Fruit fly (Drosophila melanogaster) whole organism, embryonic: ENCODE data around the gene Acat1.

Experiments
- Asciz ChIP-seq: fragments of 200-800 bp; sonication (Bioruptor generic); optimal IDR thresholded peaks from 2 replicates; lab custom pipeline; 2017; ENCODE audit warnings: missing biosample characterization, mild to moderate bottlenecking, missing genetic modification characterization, missing genetic modification reagents
- BEAF-32 ChIP-seq: fragments of 200-800 bp; sonication (Bioruptor generic); optimal IDR thresholded peaks from 3 replicates; lab custom pipeline; 2017; ENCODE audit warnings: missing biosample characterization, missing genetic modification characterization, mild to moderate bottlenecking, moderate library complexity, missing genetic modification reagents
- BtbVII ChIP-seq: fragments of 200-800 bp; sonication (Bioruptor generic); optimal IDR thresholded peaks from 3 replicates; lab custom pipeline; 2017; ENCODE audit warnings: missing biosample characterization, mild to moderate bottlenecking, missing genetic modification characterization
- CG10321 ChIP-seq: fragments of 200-800 bp; sonication (Bioruptor generic); IDR thresholded peaks from 2 replicates; pipeline ENCODE4 v1.3.6; 2022; ENCODE audit warnings: missing biosample characterization, missing genetic modification characterization
- CG10366 ChIP-seq: fragments of 200-800 bp; sonication (Bioruptor generic); IDR thresholded peaks from 2 replicates; pipeline ENCODE4 v1.3.6; 2022; ENCODE audit warnings: missing biosample characterization, missing genetic modification characterization
- CG10565 ChIP-seq: fragments of 200-800 bp; sonication (Bioruptor generic); optimal IDR thresholded peaks from 3 replicates; lab custom pipeline; 2016; ENCODE audit warnings: missing biosample characterization, mild to moderate bottlenecking, missing genetic modification characterization
- CG10654 ChIP-seq: fragments of 200-800 bp; sonication (Bioruptor generic); optimal IDR thresholded peaks from 2 replicates; lab custom pipeline; 2016; ENCODE audit warnings: missing biosample characterization, missing genetic modification characterization
- CG12769 ChIP-seq: fragments of 200-800 bp; sonication (Bioruptor generic); optimal IDR thresholded peaks from 2 replicates; lab custom pipeline; 2019; ENCODE audit warnings: missing biosample characterization, mild to moderate bottlenecking, missing genetic modification characterization, moderate library complexity
- CG12942 ChIP-seq: fragments of 200-800 bp; sonication (Bioruptor generic); optimal IDR thresholded peaks from 3 replicates; lab custom pipeline; 2016; ENCODE audit warnings: missing biosample characterization, missing genetic modification characterization
- CG15011 ChIP-seq: fragments of 200-800 bp; sonication (Bioruptor generic); optimal IDR thresholded peaks from 3 replicates; lab custom pipeline; 2018; ENCODE audit warnings: missing biosample characterization, mild to moderate bottlenecking, missing genetic modification characterization
- CG18262 ChIP-seq: fragments of 200-800 bp; optimal IDR thresholded peaks from 3 replicates; lab custom pipeline; 2019; ENCODE audit warnings: missing biosample characterization, mild to moderate bottlenecking, missing genetic modification characterization, moderate library complexity
- CG2875 ChIP-seq: fragments of 200-800 bp; sonication (Bioruptor generic); optimal IDR thresholded peaks from 2 replicates; lab custom pipeline; 2017; ENCODE audit warnings: missing biosample characterization, mild to moderate bottlenecking, missing genetic modification characterization, missing genetic modification reagents
- CG31441 ChIP-seq: fragments of 200-800 bp; sonication (Bioruptor generic); IDR thresholded peaks from 2 replicates; pipeline ENCODE4 v1.3.6; 2022; ENCODE audit warnings: missing biosample characterization, missing genetic modification characterization
- CG3407 ChIP-seq: fragments of 200-800 bp; sonication (Bioruptor generic); optimal IDR thresholded peaks from 2 replicates; lab custom pipeline; 2018; ENCODE audit warnings: missing biosample characterization, mild to moderate bottlenecking, missing genetic modification characterization
- CG34224 ChIP-seq: fragments of 200-800 bp; sonication (Bioruptor generic); IDR thresholded peaks from 3 replicates; pipeline ENCODE4 v1.3.6; 2022; ENCODE audit warnings: missing biosample characterization, missing genetic modification characterization; ENCODE audit not compliant: partially characterized antibody
- CG4282 ChIP-seq: fragments of 200-800 bp; sonication (Bioruptor generic); optimal IDR thresholded peaks from 2 replicates; lab custom pipeline; 2016; ENCODE audit warnings: missing biosample characterization, missing genetic modification characterization
- CG4854 ChIP-seq: fragments of 200-800 bp; sonication (Bioruptor generic); optimal IDR thresholded peaks from 2 replicates; lab custom pipeline; 2016; ENCODE audit warnings: missing biosample characterization, missing genetic modification characterization, inconsistent platforms
- CG7271 ChIP-seq: fragments of 200-800 bp; sonication (Bioruptor generic); optimal IDR thresholded peaks from 2 replicates; lab custom pipeline; 2018; ENCODE audit warnings: missing biosample characterization, mild to moderate bottlenecking, missing genetic modification characterization, moderate library complexity
- CG9876 ChIP-seq: fragments of 200-800 bp; sonication (Bioruptor generic); optimal IDR thresholded peaks from 2 replicates; lab custom pipeline; 2016; ENCODE audit warnings: missing biosample characterization, missing genetic modification characterization
- CHES-1-like ChIP-seq: fragments of 200-800 bp; sonication (Bioruptor generic); optimal IDR thresholded peaks from 2 replicates; lab custom pipeline; 2016; ENCODE audit warnings: missing biosample characterization, missing genetic modification characterization
- Dbx ChIP-seq: fragments of 200-800 bp; sonication (Bioruptor generic); IDR thresholded peaks from 3 replicates; pipeline ENCODE4 v1.3.6; 2022; ENCODE audit warnings: missing biosample characterization, missing genetic modification characterization
- E2f1 ChIP-seq: fragments of 200-800 bp; sonication (Bioruptor generic); IDR thresholded peaks from 2 replicates; pipeline ENCODE4 v1.3.6; 2022; ENCODE audit warnings: missing biosample characterization, missing genetic modification characterization
- H2.0 ChIP-seq: fragments of 200-800 bp; sonication (Bioruptor generic); IDR thresholded peaks from 2 replicates; pipeline ENCODE4 v1.3.6; 2022; ENCODE audit warnings: missing biosample characterization, missing genetic modification characterization
- Hr51 ChIP-seq, 2 experiments: fragments of 200-800 bp; sonication (Bioruptor generic); optimal IDR thresholded peaks; 2 replicates in 1 of 2; 3 replicates in 1 of 2; lab custom pipeline; 2016 to 2018; ENCODE audit warnings: missing biosample characterization in 2 of 2, missing genetic modification characterization in 2 of 2, mild to moderate bottlenecking in 1 of 2, moderate library complexity in 1 of 2
- Lhr ChIP-seq: fragments of 200-800 bp; sonication (Bioruptor generic); optimal IDR thresholded peaks from 3 replicates; lab custom pipeline; 2017; ENCODE audit warnings: mild to moderate bottlenecking, missing biosample characterization, missing genetic modification reagents, missing genetic modification characterization
- Lim3 ChIP-seq: fragments of 200-800 bp; sonication (Bioruptor generic); IDR thresholded peaks from 2 replicates; pipeline ENCODE4 v1.3.6; 2022; ENCODE audit warnings: missing biosample characterization, missing genetic modification characterization
- Myb ChIP-seq: fragments of 200-800 bp; sonication (Bioruptor generic); optimal IDR thresholded peaks from 2 replicates; lab custom pipeline; 2016; ENCODE audit warnings: missing biosample characterization, missing genetic modification characterization
- Pdp1 ChIP-seq, 2 experiments: fragments of 200-800 bp; sonication (Bioruptor generic); optimal IDR thresholded peaks; 3 replicates each; lab custom pipeline; 2016; ENCODE audit warnings: missing biosample characterization in 2 of 2, missing genetic modification characterization in 2 of 2, mild to moderate bottlenecking in 1 of 2, moderate library complexity in 1 of 2
- Poxn ChIP-seq: fragments of 200-800 bp; sonication (Bioruptor generic); IDR thresholded peaks from 2 replicates; pipeline ENCODE4 v1.3.6; 2022; ENCODE audit warnings: missing biosample characterization, missing genetic modification characterization
- Ptx1 ChIP-seq: fragments of 200-800 bp; sonication (Bioruptor generic); IDR thresholded peaks from 2 replicates; pipeline ENCODE4 v1.3.6; 2022; ENCODE audit warnings: missing biosample characterization, missing genetic modification characterization
- Scr ChIP-seq: fragments of 200-800 bp; sonication (Bioruptor generic); IDR thresholded peaks from 2 replicates; pipeline ENCODE4 v1.3.6; 2022; ENCODE audit warnings: missing biosample characterization, missing genetic modification characterization; ENCODE audit not compliant: partially characterized antibody
- Trl ChIP-seq, 3 experiments: fragments of >200 bp in 2 of 3; fragments of 200-800 bp in 1 of 3; sonication (Bioruptor generic) in 1 of 3; optimal IDR thresholded peaks; 2 replicates in 1 of 3; 3 replicates in 2 of 3; lab custom pipeline; 2016 to 2017; ENCODE audit warnings: missing biosample characterization in 1 of 3, missing genetic modification characterization in 1 of 3
- aop ChIP-seq: fragments of 200-800 bp; sonication (Bioruptor generic); IDR thresholded peaks from 2 replicates; pipeline ENCODE4 v1.3.6; 2022; ENCODE audit warnings: missing biosample characterization, missing genetic modification characterization
- bigmax ChIP-seq: fragments of 200-800 bp; sonication (Bioruptor generic); optimal IDR thresholded peaks from 2 replicates; lab custom pipeline; 2018; ENCODE audit warnings: missing biosample characterization, mild to moderate bottlenecking, missing genetic modification characterization
- btn ChIP-seq: fragments of 200-800 bp; sonication (Bioruptor generic); optimal IDR thresholded peaks from 2 replicates; lab custom pipeline; 2016; ENCODE audit warnings: missing biosample characterization, missing genetic modification characterization
- croc ChIP-seq: fragments of 200-800 bp; sonication (Bioruptor generic); conservative IDR thresholded peaks from 3 replicates; pipeline ENCODE4 v1.3.6; 2022; ENCODE audit warnings: missing biosample characterization, missing genetic modification characterization
- dmrt99B ChIP-seq: fragments of 200-800 bp; sonication (Bioruptor generic); optimal IDR thresholded peaks from 2 replicates; lab custom pipeline; 2018; ENCODE audit warnings: missing biosample characterization, mild to moderate bottlenecking, missing genetic modification characterization, moderate library complexity
- dysf ChIP-seq: fragments of 200-800 bp; sonication (Bioruptor generic); IDR thresholded peaks from 3 replicates; pipeline ENCODE4 v1.3.6; 2022; ENCODE audit warnings: missing biosample characterization, missing genetic modification characterization
- fd64A ChIP-seq: fragments of 200-800 bp; sonication (Bioruptor generic); optimal IDR thresholded peaks from 3 replicates; lab custom pipeline; 2018; ENCODE audit warnings: missing biosample characterization, mild to moderate bottlenecking, missing genetic modification characterization
- hbn ChIP-seq: fragments of 200-800 bp; sonication (Bioruptor generic); IDR thresholded peaks from 2 replicates; pipeline ENCODE4 v1.3.6; 2022; ENCODE audit warnings: missing biosample characterization, missing genetic modification characterization; ENCODE audit not compliant: partially characterized antibody
- ken ChIP-seq: fragments of 200-800 bp; sonication (Bioruptor generic); IDR thresholded peaks from 3 replicates; pipeline ENCODE4 v1.3.6; 2022; ENCODE audit warnings: missing biosample characterization, missing genetic modification characterization
- lmd ChIP-seq: fragments of 200-800 bp; sonication (Bioruptor generic); IDR thresholded peaks from 2 replicates; pipeline ENCODE4 v1.3.6; 2022; ENCODE audit warnings: missing biosample characterization, missing genetic modification characterization
- lola ChIP-seq, 3 experiments: fragments of >200 bp in 2 of 3; fragments of 200-800 bp in 1 of 3; sonication (Bioruptor generic) in 1 of 3; optimal IDR thresholded peaks; 2 replicates each; lab custom pipeline; 2017 to 2019; ENCODE audit warnings: missing biosample characterization in 3 of 3, missing genetic modification characterization in 3 of 3, mild to moderate bottlenecking in 1 of 3, moderate library complexity in 1 of 3
- pan ChIP-seq, 4 experiments: fragments of >200 bp in 3 of 4; fragments of 200-800 bp in 1 of 4; sonication (Bioruptor generic) in 1 of 4; optimal IDR thresholded peaks in 3 of 4; IDR thresholded peaks in 1 of 4; 2 replicates each; pipeline versions ENCODE4 v1.3.6 to Lab custom; 2017 to 2022; ENCODE audit warnings: missing biosample characterization in 2 of 4, missing genetic modification characterization in 2 of 4, mixed read lengths in 1 of 4
- vvl ChIP-seq: fragments of 200-800 bp; sonication (Bioruptor generic); IDR thresholded peaks from 2 replicates; pipeline ENCODE4 v1.3.6; 2022; ENCODE audit warnings: missing biosample characterization, missing genetic modification characterization
- wdn ChIP-seq: fragments of 200-800 bp; sonication (Bioruptor generic); IDR thresholded peaks from 2 replicates; pipeline ENCODE4 v1.3.6; 2022; ENCODE audit warnings: missing biosample characterization, missing genetic modification characterization
- zen ChIP-seq: fragments of 200-800 bp; sonication (Bioruptor generic); optimal IDR thresholded peaks from 3 replicates; lab custom pipeline; 2018; ENCODE audit warnings: missing biosample characterization, mild to moderate bottlenecking, missing genetic modification characterization, moderate library complexity

Acat1 gene

dm6 chrX:7888386-7889024 is at the start of gene Acat1 (continued):
- TF ChIP-seq CG10565 (GFP tag; lab: Kevin White, UChicago) = no peak
- 0 out of 2 replicates have a peak, but pooled peaks have one; percentile 14 for TF ChIP-seq wdn (GFP tag; lab: Robert Waterston, UW)
- peak; percentile 83 for TF ChIP-seq vvl
- peak; percentile 22; the same call in 1 of the 2 replicates for TF ChIP-seq E2f1 (GFP tag; lab: Robert Waterston, UW)
- 0 out of 3 replicates have a peak, but pooled peaks have one; percentile 20 for TF ChIP-seq dysf
- TF ChIP-seq CG10366 = peak; percentile 33; the same call in 1 of the 2 replicates
- TF ChIP-seq Ptx1 (GFP tag; lab: Robert Waterston, UW) = peak; percentile 72
- TF ChIP-seq Lhr (GFP tag; lab: Kevin White, UChicago) = peak; percentile 27
- TF ChIP-seq ken = peak; percentile 76; the same call in 1 of the 3 replicates
- no peak for TF ChIP-seq CG12769 (tag; lab: Kevin White, UChicago)
- peak; percentile 51 for TF ChIP-seq Scr (GFP tag; lab: Robert Waterston, UW)
- peak; percentile 57 for TF ChIP-seq BEAF-32 (GFP tag; lab: Kevin White, UChicago)
- TF ChIP-seq CG7271 (tag; lab: Kevin White, UChicago) = peak; percentile 1
- peak; percentile 31 for TF ChIP-seq CHES-1-like (GFP tag; lab: Kevin White, UChicago)
- TF ChIP-seq BtbVII (GFP tag; lab: Kevin White, UChicago) = no peak
- TF ChIP-seq CG31441 (GFP tag; lab: Robert Waterston, UW) = 0 out of 2 replicates have a peak, but pooled peaks have one; percentile 40
- TF ChIP-seq croc (GFP tag; lab: Robert Waterston, UW) = no peak
- TF ChIP-seq Hr51 (GFP tag; optimal IDR thresholded peaks at IDR 0.05; lab: Kevin White, UChicago) = peak; percentile 46 to 72
- TF ChIP-seq btn = no peak
- TF ChIP-seq CG12942 (GFP tag; lab: Kevin White, UChicago) = peak; percentile 12
- TF ChIP-seq zen (tag; lab: Kevin White, UChicago) = peak; percentile 34
- peak; percentile 33 for TF ChIP-seq CG3407
- TF ChIP-seq Myb (GFP tag; lab: Kevin White, UChicago) = peak; percentile 88
- TF ChIP-seq CG4854 = no peak
- no peak for TF ChIP-seq CG15011 (GFP tag; lab: Kevin White, UChicago)
- TF ChIP-seq fd64A (GFP tag; lab: Kevin White, UChicago) = no peak
- TF ChIP-seq CG34224 = peak; percentile 58; the same call in 2 of the 3 replicates
- TF ChIP-seq dmrt99B (tag; lab: Kevin White, UChicago) = no peak
- TF ChIP-seq Pdp1 (GFP tag; optimal IDR thresholded peaks at IDR 0.05; lab: Kevin White, UChicago) = peak; percentile 48 to 100
- peak; percentile 22; the same call in 1 of the 3 replicates for TF ChIP-seq Dbx (GFP tag; lab: Robert Waterston, UW)
- no peak for TF ChIP-seq Lim3 (GFP tag; lab: Robert Waterston, UW)
- peak; percentile 26; the same call in 1 of the 2 replicates for TF ChIP-seq H2.0
- TF ChIP-seq bigmax (GFP tag; lab: Kevin White, UChicago) = no peak
- TF ChIP-seq CG10321 = no peak
- no peak for TF ChIP-seq aop
- peak; percentile 18; the same call in 1 of the 2 replicates for TF ChIP-seq hbn (GFP tag; lab: Robert Waterston, UW)
- TF ChIP-seq CG4282 (GFP tag; lab: Kevin White, UChicago) = no peak
- TF ChIP-seq CG18262 (tag; lab: Kevin White, UChicago) = peak; percentile 56
- peak; percentile 48 for TF ChIP-seq CG10654 (GFP tag; lab: Kevin White, UChicago)
- TF ChIP-seq Poxn = no peak
- TF ChIP-seq Trl (optimal IDR thresholded peaks at IDR 0.05; lab: Kevin White, UChicago) = no peak
- TF ChIP-seq Trl (GFP tag; optimal IDR thresholded peaks at IDR 0.05; lab: Kevin White, UChicago) = peak; percentile 52
- TF ChIP-seq pan (optimal IDR thresholded peaks at IDR 0.05; lab: Kevin White, UChicago) = no peak
- TF ChIP-seq pan (GFP tag; optimal IDR thresholded peaks at IDR 0.05 in 1 of 2, IDR thresholded peaks at IDR 0.05 in 1 of 2) = peak in 1 of 2 experiments; percentile 61
- no peak for TF ChIP-seq CG2875 (GFP tag; lab: Kevin White, UChicago)
- TF ChIP-seq lola (GFP tag; optimal IDR thresholded peaks at IDR 0.05; lab: Kevin White, UChicago) = peak in 1 of 3 experiments; percentile 30
- no peak for TF ChIP-seq CG9876 (GFP tag; lab: Kevin White, UChicago)
- 0 out of 2 replicates have a peak, but pooled peaks have one; percentile 31 for TF ChIP-seq lmd (GFP tag; lab: Robert Waterston, UW)
- TF ChIP-seq Asciz (GFP tag; lab: Kevin White, UChicago) = peak; percentile 56
